Worm (Caenorhabditis elegans) whole organism, mixed stage, embryonic: ENCODE measurements around the gene F55H2.8.

Experiments
- blmp-1 ChIP-seq: fragments of 150-350 bp; optimal IDR thresholded peaks from 2 replicates; lab custom pipeline; 2014; ENCODE audit warnings: missing biosample characterization, missing genetic modification characterization
- ces-1 ChIP-seq: fragments of 150-350 bp; optimal IDR thresholded peaks from 2 replicates; lab custom pipeline; 2014; ENCODE audit warnings: missing biosample characterization, missing genetic modification reagents, missing genetic modification characterization
- elt-1 ChIP-seq: sonication (generic microtip); optimal IDR thresholded peaks from 2 replicates; lab custom pipeline; 2017; ENCODE audit warnings: missing genetic modification characterization, mild to moderate bottlenecking, missing compliant biosample characterization, antibody characterized with exemption, moderate library complexity, borderline replicate concordance; ENCODE audit not compliant: insufficient read depth
- hlh-1 ChIP-seq: fragments of 150-350 bp; optimal IDR thresholded peaks from 2 replicates; lab custom pipeline; 2014; ENCODE audit warnings: missing biosample characterization, missing genetic modification reagents, missing genetic modification characterization
- nhr-28 ChIP-seq: fragments of 150-350 bp; optimal IDR thresholded peaks from 2 replicates; lab custom pipeline; 2014; ENCODE audit warnings: missing biosample characterization, missing genetic modification characterization
- snpc-4 ChIP-seq: fragments of 150-350 bp; optimal IDR thresholded peaks from 2 replicates; lab custom pipeline; 2014; ENCODE audit warnings: missing biosample characterization, missing genetic modification characterization
- sptf-1 ChIP-seq: sonication (generic microtip); optimal IDR thresholded peaks from 2 replicates; lab custom pipeline; 2017; ENCODE audit warnings: mild to moderate bottlenecking, missing genetic modification characterization, moderate library complexity, missing compliant biosample characterization
- unc-120 ChIP-seq: sonication (generic microtip); optimal IDR thresholded peaks from 2 replicates; lab custom pipeline; 2017; ENCODE audit warnings: missing genetic modification characterization, missing compliant biosample characterization; ENCODE audit not compliant: poor library complexity, severe bottlenecking
- unc-62 ChIP-seq: fragments of 150-350 bp; optimal IDR thresholded peaks from 2 replicates; lab custom pipeline; 2014; ENCODE audit warnings: missing biosample characterization, missing genetic modification reagents, missing genetic modification characterization
- zip-8 ChIP-seq: fragments of 150-350 bp; optimal IDR thresholded peaks from 2 replicates; lab custom pipeline; 2014; ENCODE audit warnings: missing biosample characterization, missing genetic modification characterization

DNA sequence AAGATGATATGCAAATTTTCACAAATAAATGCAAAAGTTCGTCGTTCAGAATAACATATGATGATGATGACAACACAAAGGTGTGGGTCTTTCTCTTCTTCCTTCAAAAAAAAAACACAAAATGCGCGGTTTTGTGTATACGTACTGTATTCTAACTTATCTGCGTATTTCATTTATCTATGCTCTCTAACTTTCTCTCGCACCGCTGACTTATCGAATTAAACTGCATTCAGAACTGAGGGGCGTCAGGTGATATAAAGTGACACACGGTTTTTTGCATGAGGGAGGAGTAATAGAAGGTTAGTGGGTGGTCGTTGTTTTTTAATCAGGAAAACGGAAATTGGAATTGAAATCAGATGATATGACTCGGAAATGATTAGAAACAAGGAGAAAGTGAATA lies 13.4 kb upstream of the F55H2.8 start, which contains the start of gene sod-4:
- TF ChIP-seq snpc-4, result no peak
- TF ChIP-seq unc-120 (tag; lab: Kevin White, UChicago), result no peak
- no peak for TF ChIP-seq blmp-1 (tag; lab: Kevin White, UChicago)
- no peak for TF ChIP-seq unc-62 (GFP tag; lab: Kevin White, UChicago)
- no peak for TF ChIP-seq zip-8 (tag; lab: Kevin White, UChicago)
- no peak for TF ChIP-seq nhr-28
- TF ChIP-seq sptf-1 (tag; lab: Kevin White, UChicago), result no peak
- no peak for TF ChIP-seq ces-1
- TF ChIP-seq hlh-1, result no peak
- no peak for TF ChIP-seq elt-1 (tag; lab: Kevin White, UChicago)
